Worm (Caenorhabditis elegans): Measurements from ENCODE around the gene M106.8.

DNA sequence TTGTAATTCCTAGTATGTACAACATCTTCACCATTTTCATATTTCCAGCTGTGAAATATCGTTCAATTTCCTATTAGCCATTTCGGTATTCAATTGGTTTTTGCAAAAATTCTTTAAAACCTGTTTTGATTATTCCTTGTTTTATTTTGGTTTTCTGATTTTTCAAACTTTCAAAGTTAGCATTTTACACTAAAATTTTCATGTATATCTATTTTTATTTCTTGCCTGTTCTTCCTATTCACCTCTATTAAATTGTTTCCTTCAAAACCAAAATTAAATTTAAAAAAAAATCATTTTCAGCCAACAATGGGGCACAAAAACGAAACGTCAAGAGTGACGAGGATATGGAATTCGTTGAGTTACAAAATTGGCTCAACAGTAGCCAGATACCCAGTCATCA lies 45.6 kb upstream of the M106.8 start, which contains the start of gene ptr-8:
- TF ChIP-seq tbx-2 (tag; optimal IDR thresholded peaks at IDR 0.05) (no peak), sea-2 (GFP tag; optimal IDR thresholded peaks at IDR 0.05) (no peak), lin-39 (tag; optimal IDR thresholded peaks at IDR 0.05) (no peak), nhr-28 (tag; optimal IDR thresholded peaks at IDR 0.05) (no peak), ama-1 (optimal IDR thresholded peaks at IDR 0.05) (no peak), elt-3 (tag; optimal IDR thresholded peaks at IDR 0.05) (no peak), nhr-12 (tag; optimal IDR thresholded peaks at IDR 0.05) (no peak), mdl-1 (tag; optimal IDR thresholded peaks at IDR 0.05) (no peak)

All from whole organism, L3 larva.